Worm (Caenorhabditis elegans): ENCODE results near the gene rps-18.

rps-18 gene

DNA sequence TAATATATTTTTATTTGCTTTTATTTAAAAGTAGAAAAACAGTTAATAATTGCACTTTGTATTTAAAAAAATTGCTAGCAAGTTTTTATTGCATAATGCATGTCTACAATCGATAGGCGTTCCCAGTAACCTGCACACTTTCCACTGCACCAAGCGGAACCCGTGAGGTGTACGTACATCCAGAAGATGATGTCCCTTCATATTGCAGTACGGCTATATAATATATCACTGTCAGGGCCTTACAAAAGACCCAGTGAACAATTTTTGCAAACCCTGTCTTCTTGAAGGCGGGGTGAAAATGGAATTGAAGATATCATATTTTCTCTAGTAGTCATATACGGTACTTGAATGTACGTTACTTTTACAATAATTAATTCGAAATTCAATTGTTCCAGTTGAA lies 38.3 kb downstream of the rps-18 start:
- peak; percentile 96 for TF ChIP-seq attf-6 (GFP tag; IDR thresholded peaks at IDR 0.05)
- TF ChIP-seq efl-1 (GFP tag; optimal IDR thresholded peaks at IDR 0.05) = no peak
- no peak for TF ChIP-seq Y67H2A.10 (GFP tag; conservative IDR thresholded peaks at IDR 0.05)
- no peak for TF ChIP-seq lin-26 (GFP tag; IDR thresholded peaks at IDR 0.05)
- TF ChIP-seq D2030.7 (GFP tag; IDR thresholded peaks at IDR 0.05) = 0 out of 2 replicates have a peak, but pooled peaks have one; percentile 11
- no peak for TF ChIP-seq ztf-28 (GFP tag; IDR thresholded peaks at IDR 0.05)
- no peak for TF ChIP-seq B0261.1 (tag; optimal IDR thresholded peaks at IDR 0.05)
- TF ChIP-seq C06A6.2 (GFP tag; conservative IDR thresholded peaks at IDR 0.05) = no peak
- TF ChIP-seq rcor-1 (GFP tag; IDR thresholded peaks at IDR 0.05) = no peak
- TF ChIP-seq attf-5 (GFP tag; optimal IDR thresholded peaks at IDR 0.05) = no peak
- TF ChIP-seq lag-1 (GFP tag; IDR thresholded peaks at IDR 0.05) = no peak
- TF ChIP-seq atf-7 (tag; optimal IDR thresholded peaks at IDR 0.05) = no peak
- peak; percentile 86 for TF ChIP-seq snpc-1.1 (tag; optimal IDR thresholded peaks at IDR 0.05; ENCODE audit: insufficient read depth)
- no peak for TF ChIP-seq nhr-90 (tag; optimal IDR thresholded peaks at IDR 0.05)
- TF ChIP-seq pbrm-1 (GFP tag; IDR thresholded peaks at IDR 0.05) = no peak
- no peak for TF ChIP-seq tlf-1 (GFP tag; optimal IDR thresholded peaks at IDR 0.05)
- TF ChIP-seq hmg-1.2 (GFP tag; IDR thresholded peaks at IDR 0.05) = peak; percentile 71; the same call in 1 of the 2 replicates
- no peak for TF ChIP-seq nfya-2 (GFP tag; IDR thresholded peaks at IDR 0.05)
- TF ChIP-seq tbp1 (GFP tag; optimal IDR thresholded peaks at IDR 0.05) = peak; percentile 62
- TF ChIP-seq ets-4 (GFP tag; optimal IDR thresholded peaks at IDR 0.05) = no peak
- no peak for TF ChIP-seq K12H6.12 (tag; optimal IDR thresholded peaks at IDR 0.05)
- TF ChIP-seq egrh-3 (GFP tag; IDR thresholded peaks at IDR 0.05) = no peak
- TF ChIP-seq snpc-4 (GFP tag; optimal IDR thresholded peaks at IDR 0.05) = peak; percentile 88
- peak; percentile 89 to 93 (median 90) for TF ChIP-seq snpc-4 (tag; optimal IDR thresholded peaks at IDR 0.05)
- no peak for TF ChIP-seq ZK185.1 (tag; optimal IDR thresholded peaks at IDR 0.05; ENCODE audit: poor library complexity, severe bottlenecking)
- TF ChIP-seq ztf-3 (GFP tag; optimal IDR thresholded peaks at IDR 0.05) = no peak
- TF ChIP-seq snpc-3.4 (tag; optimal IDR thresholded peaks at IDR 0.05) = no peak
- no peak for TF ChIP-seq Y79H2A.3 (GFP tag; conservative IDR thresholded peaks at IDR 0.05)

DNA sequence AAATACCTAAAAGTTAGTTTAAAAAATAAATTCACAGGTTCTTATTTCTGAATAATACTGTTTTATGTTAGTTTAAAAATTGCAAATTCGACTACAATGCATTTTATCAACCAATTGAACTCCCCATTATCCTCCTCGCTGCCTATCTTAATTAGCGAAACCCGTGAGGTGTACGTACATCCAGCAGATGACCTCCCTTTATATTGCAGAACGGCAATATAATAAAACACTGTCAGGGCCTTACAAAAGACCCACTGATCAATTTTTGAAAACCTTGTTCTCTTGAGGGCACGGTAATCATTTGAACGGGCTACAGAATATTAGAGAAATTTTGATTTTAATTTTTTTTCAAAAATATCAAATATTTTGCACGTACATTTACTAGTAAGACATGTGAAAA lies 39.0 kb downstream of the rps-18 start:
- TF ChIP-seq tbp1 (GFP tag; optimal IDR thresholded peaks at IDR 0.05) (peak; percentile 16), attf-6 (GFP tag; IDR thresholded peaks at IDR 0.05) (peak; percentile 90), Y67H2A.10 (GFP tag; conservative IDR thresholded peaks at IDR 0.05) (no peak), rec-8 (tag; optimal IDR thresholded peaks at IDR 0.05) (no peak), Y95B8A.8 (GFP tag; IDR thresholded peaks at IDR 0.05) (no peak), lsy-27 (tag; optimal IDR thresholded peaks at IDR 0.05; ENCODE audit: borderline replicate concordance, insufficient read depth) (no peak), ceh-27 (GFP tag; optimal IDR thresholded peaks at IDR 0.05) (no peak), snpc-1.1 (tag; optimal IDR thresholded peaks at IDR 0.05; ENCODE audit: insufficient read depth) (peak; percentile 77), Y79H2A.3 (GFP tag; conservative IDR thresholded peaks at IDR 0.05) (no peak), Y53F4B.3 (GFP tag; IDR thresholded peaks at IDR 0.05) (no peak), Y53G8AR.9 (GFP tag; conservative IDR thresholded peaks at IDR 0.05) (no peak), snpc-4 (GFP tag; optimal IDR thresholded peaks at IDR 0.05) (peak; percentile 60), snpc-4 (tag; optimal IDR thresholded peaks at IDR 0.05) (peak; percentile 66 to 93 (median 87))

DNA sequence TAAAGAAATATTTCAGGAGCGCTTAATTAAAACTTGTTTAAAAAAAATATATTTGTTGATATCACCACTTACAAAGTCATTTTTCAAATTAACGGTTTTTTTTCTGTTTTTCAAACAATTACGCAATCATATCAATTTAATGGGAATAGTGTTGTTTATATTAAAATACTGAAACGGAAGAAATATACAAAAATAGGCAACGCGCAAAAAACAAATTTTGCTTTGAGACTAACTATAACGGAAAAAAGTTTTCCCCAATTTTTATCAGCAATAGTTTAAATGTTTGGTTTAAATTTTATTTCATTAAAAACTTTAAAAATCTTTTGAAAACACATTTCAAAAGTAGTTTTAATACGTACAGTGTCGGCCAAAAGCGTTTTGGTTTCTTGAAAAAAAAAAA lies 43.1 kb downstream of the rps-18 start:
- TF ChIP-seq zim-3 (tag; optimal IDR thresholded peaks at IDR 0.05) (no peak), hmg-1.2 (GFP tag; IDR thresholded peaks at IDR 0.05) (no peak)

Measured in whole organism, young adult.